Worm (Caenorhabditis elegans) whole organism, L3 larva: ENCODE data around the gene C54E4.12.
A peak's percentile ranks its signal among the peaks of the same experiment; 100 is the strongest.

Experiments
- R02D3.7 ChIP-seq: fragments of 150-350 bp; optimal IDR thresholded peaks from 2 replicates; lab custom pipeline; 2014; ENCODE audit warnings: missing biosample characterization, missing genetic modification characterization
- ZK546.5 ChIP-seq: sonication (generic microtip); optimal IDR thresholded peaks from 2 replicates; lab custom pipeline; 2017; ENCODE audit warnings: missing biosample characterization, missing genetic modification characterization
- aly-2 ChIP-seq: fragments of 150-350 bp; optimal IDR thresholded peaks from 2 replicates; lab custom pipeline; 2014; ENCODE audit warnings: missing biosample characterization, missing genetic modification characterization
- ama-1 ChIP-seq: fragments of 150-350 bp; optimal IDR thresholded peaks from 2 replicates; lab custom pipeline; 2018
- ceh-16 ChIP-seq: sonication (generic microtip); optimal IDR thresholded peaks from 2 replicates; lab custom pipeline; 2017; ENCODE audit warnings: missing biosample characterization, missing genetic modification characterization
- ceh-28 ChIP-seq: fragments of 150-350 bp; optimal IDR thresholded peaks from 2 replicates; lab custom pipeline; 2014; ENCODE audit warnings: missing biosample characterization, missing genetic modification reagents, missing genetic modification characterization
- ceh-82 ChIP-seq: fragments of 150-350 bp; optimal IDR thresholded peaks from 2 replicates; lab custom pipeline; 2014; ENCODE audit warnings: missing biosample characterization, missing genetic modification characterization
- ceh-9 ChIP-seq: sonication (generic microtip); optimal IDR thresholded peaks from 2 replicates; lab custom pipeline; 2018; ENCODE audit warnings: missing biosample characterization, missing genetic modification characterization
- egl-5 ChIP-seq: fragments of 150-350 bp; optimal IDR thresholded peaks from 2 replicates; lab custom pipeline; 2017; ENCODE audit warnings: missing biosample characterization, missing genetic modification reagents, missing genetic modification characterization, inconsistent platforms
- elt-1 ChIP-seq: fragments of 150-350 bp; optimal IDR thresholded peaks from 2 replicates; lab custom pipeline; 2014; ENCODE audit warnings: missing biosample characterization, missing genetic modification characterization
- elt-2 ChIP-seq: sonication (generic microtip); optimal IDR thresholded peaks from 2 replicates; lab custom pipeline; 2016; ENCODE audit warnings: missing genetic modification reagents, mild to moderate bottlenecking, missing genetic modification characterization, missing compliant biosample characterization
- elt-3 ChIP-seq, 3 experiments: fragments of 150-350 bp in 1 of 3; sonication (generic microtip) in 2 of 3; optimal IDR thresholded peaks; 2 replicates in 2 of 3; 4 replicates in 1 of 3; lab custom pipeline; 2014 to 2017; ENCODE audit warnings: missing biosample characterization in 3 of 3, missing genetic modification characterization in 3 of 3
- fkh-10 ChIP-seq: sonication (generic microtip); optimal IDR thresholded peaks from 2 replicates; lab custom pipeline; 2017; ENCODE audit warnings: missing biosample characterization, missing genetic modification reagents, missing genetic modification characterization
- fkh-2 ChIP-seq: fragments of 150-350 bp; optimal IDR thresholded peaks from 2 replicates; lab custom pipeline; 2014; ENCODE audit warnings: missing biosample characterization, missing genetic modification reagents, missing genetic modification characterization
- fos-1 ChIP-seq: fragments of 150-350 bp; optimal IDR thresholded peaks from 2 replicates; lab custom pipeline; 2014; ENCODE audit warnings: missing biosample characterization, missing genetic modification characterization
- hmg-11 ChIP-seq: sonication (generic microtip); optimal IDR thresholded peaks from 2 replicates; lab custom pipeline; 2016; ENCODE audit warnings: missing genetic modification characterization, missing compliant biosample characterization
- jun-1 ChIP-seq: fragments of 150-350 bp; optimal IDR thresholded peaks from 2 replicates; lab custom pipeline; 2014; ENCODE audit warnings: missing biosample characterization, missing genetic modification reagents, missing genetic modification characterization
- lin-15B ChIP-seq: fragments of 150-350 bp; optimal IDR thresholded peaks from 2 replicates; lab custom pipeline; 2014; ENCODE audit warnings: missing biosample characterization, missing genetic modification characterization
- lsy-12 ChIP-seq: sonication (generic microtip); optimal IDR thresholded peaks from 2 replicates; lab custom pipeline; 2016; ENCODE audit warnings: mild to moderate bottlenecking, missing genetic modification characterization, missing compliant biosample characterization
- mdl-1 ChIP-seq: fragments of 150-350 bp; optimal IDR thresholded peaks from 2 replicates; lab custom pipeline; 2014; ENCODE audit warnings: missing biosample characterization, missing genetic modification characterization
- nfya-1 ChIP-seq: sonication (generic microtip); optimal IDR thresholded peaks from 2 replicates; lab custom pipeline; 2017; ENCODE audit warnings: missing genetic modification characterization, mild to moderate bottlenecking, missing compliant biosample characterization, antibody characterized with exemption, moderate library complexity; ENCODE audit not compliant: insufficient read depth
- nhr-23 ChIP-seq: fragments of 150-350 bp; optimal IDR thresholded peaks from 2 replicates; lab custom pipeline; 2014; ENCODE audit warnings: missing biosample characterization, missing genetic modification reagents, missing genetic modification characterization
- nhr-237 ChIP-seq: fragments of 150-350 bp; optimal IDR thresholded peaks from 2 replicates; lab custom pipeline; 2014; ENCODE audit warnings: missing biosample characterization, missing genetic modification characterization
- nhr-25 ChIP-seq: sonication (generic microtip); optimal IDR thresholded peaks from 2 replicates; lab custom pipeline; 2017; ENCODE audit warnings: missing biosample characterization, missing genetic modification characterization
- nhr-28 ChIP-seq: fragments of 150-350 bp; optimal IDR thresholded peaks from 2 replicates; lab custom pipeline; 2014; ENCODE audit warnings: missing biosample characterization, missing genetic modification characterization
- nhr-43 ChIP-seq: sonication (generic microtip); optimal IDR thresholded peaks from 2 replicates; lab custom pipeline; 2016; ENCODE audit warnings: mild to moderate bottlenecking, missing genetic modification characterization, missing compliant biosample characterization; ENCODE audit not compliant: poor library complexity, severe bottlenecking
- nhr-67 ChIP-seq: fragments of 150-350 bp; optimal IDR thresholded peaks from 2 replicates; lab custom pipeline; 2014; ENCODE audit warnings: missing biosample characterization, missing genetic modification characterization
- nhr-76 ChIP-seq: fragments of 150-350 bp; sonication (generic microtip); optimal IDR thresholded peaks from 5 replicates; lab custom pipeline; 2014; ENCODE audit warnings: missing biosample characterization, missing genetic modification characterization
- nhr-77 ChIP-seq: fragments of 150-350 bp; optimal IDR thresholded peaks from 2 replicates; lab custom pipeline; 2014; ENCODE audit warnings: missing biosample characterization, missing genetic modification characterization
- pha-4 ChIP-seq: fragments of 150-350 bp; optimal IDR thresholded peaks from 2 replicates; lab custom pipeline; 2014; ENCODE audit warnings: missing biosample characterization, missing genetic modification reagents, missing genetic modification characterization
- pqm-1 ChIP-seq: fragments of 150-350 bp; optimal IDR thresholded peaks from 2 replicates; lab custom pipeline; 2017; ENCODE audit warnings: missing biosample characterization, missing genetic modification characterization, inconsistent platforms
- sea-2 ChIP-seq: fragments of 150-350 bp; sonication (generic microtip); optimal IDR thresholded peaks from 4 replicates; lab custom pipeline; 2014; ENCODE audit warnings: missing biosample characterization, missing genetic modification reagents, missing genetic modification characterization
- skn-1 ChIP-seq: fragments of 150-350 bp; optimal IDR thresholded peaks from 2 replicates; lab custom pipeline; 2014; ENCODE audit warnings: missing biosample characterization, missing genetic modification characterization
- snpc-4 ChIP-seq: fragments of 150-350 bp; optimal IDR thresholded peaks from 2 replicates; lab custom pipeline; 2014; ENCODE audit warnings: missing biosample characterization, missing genetic modification characterization
- unc-39 ChIP-seq: sonication (generic microtip); optimal IDR thresholded peaks from 4 replicates; lab custom pipeline; 2017; ENCODE audit warnings: missing biosample characterization, missing genetic modification characterization
- unc-62 ChIP-seq: fragments of 150-350 bp; sonication (generic microtip); optimal IDR thresholded peaks from 4 replicates; lab custom pipeline; 2014; ENCODE audit warnings: missing biosample characterization, missing genetic modification reagents, missing genetic modification characterization
- zag-1 ChIP-seq: fragments of 150-350 bp; optimal IDR thresholded peaks from 2 replicates; lab custom pipeline; 2014; ENCODE audit warnings: missing biosample characterization, missing genetic modification characterization

Gene C54E4.12

ce11 chrIV:2117268-2117667 is 23.2 kb downstream of the C54E4.12 start:
- TF ChIP-seq sea-2 (GFP tag; lab: Kevin White, UChicago) (no peak), snpc-4 (tag; lab: Kevin White, UChicago) (no peak), nhr-43 (tag; lab: Kevin White, UChicago) (no peak), nhr-237 (tag; lab: Kevin White, UChicago) (no peak), lsy-12 (no peak), lin-15B (tag; lab: Kevin White, UChicago) (no peak), nhr-67 (tag; lab: Kevin White, UChicago) (no peak), pha-4 (no peak), elt-1 (no peak), nhr-77 (tag; lab: Kevin White, UChicago) (no peak), unc-62 (GFP tag; lab: Kevin White, UChicago) (no peak), mdl-1 (tag; lab: Kevin White, UChicago) (no peak), nfya-1 (no peak), skn-1 (tag; lab: Kevin White, UChicago) (no peak), nhr-23 (tag; lab: Kevin White, UChicago) (no peak), ceh-82 (no peak), nhr-25 (tag; lab: Kevin White, UChicago) (no peak)

ce11 chrIV:2114337-2114736 is 26.1 kb downstream of the C54E4.12 start, which contains the start of gene xbx-4:
Gene xbx-4 (plus strand): TSS chrIV:2114637.
- TF ChIP-seq pha-4 (no peak), ZK546.5 (tag; lab: Kevin White, UChicago) (no peak), unc-62 (GFP tag; lab: Kevin White, UChicago) (no peak), fkh-10 (GFP tag; lab: Kevin White, UChicago) (no peak), pqm-1 (tag; lab: Kevin White, UChicago) (no peak), jun-1 (tag; lab: Kevin White, UChicago) (no peak), elt-2 (tag; lab: Kevin White, UChicago) (no peak)

ce11 chrIV:2113362-2114056 is 26.9 kb downstream of the C54E4.12 start, which contains the start of gene C23H5.8:
Gene C23H5.8 (minus strand): TSS chrIV:2113412.
- no peak for TF ChIP-seq nhr-77 (tag; lab: Kevin White, UChicago)
- no peak for TF ChIP-seq ceh-82
- TF ChIP-seq elt-2 (tag; lab: Kevin White, UChicago) = peak; percentile 54
- no peak for TF ChIP-seq ceh-28
- no peak for TF ChIP-seq unc-39 (tag; lab: Kevin White, UChicago)
- TF ChIP-seq pqm-1 (tag; lab: Kevin White, UChicago) = peak; percentile 28
- TF ChIP-seq nhr-237 (tag; lab: Kevin White, UChicago) = no peak
- TF ChIP-seq, all 47 proteins: peak for 2

ce11 chrIV:2111300-2111874 is 29.1 kb downstream of the C54E4.12 start, which contains the start of gene che-6:
Gene che-6 (minus strand): TSS chrIV:2111408.
- TF ChIP-seq fos-1 = no peak
- no peak for TF ChIP-seq nhr-76
- TF ChIP-seq nhr-43 (tag; lab: Kevin White, UChicago) = no peak
- peak; percentile 52 for TF ChIP-seq elt-2 (tag; lab: Kevin White, UChicago)
- no peak for TF ChIP-seq nhr-25 (tag; lab: Kevin White, UChicago)
- TF ChIP-seq ceh-28 = no peak
- TF ChIP-seq pha-4 = no peak
- TF ChIP-seq, all 47 proteins: peak for 1

ce11 chrIV:2106708-2107107 is 33.7 kb downstream of the C54E4.12 start:
- TF ChIP-seq elt-3 (tag; optimal IDR thresholded peaks at IDR 0.05; lab: Kevin White, UChicago) = no peak
- no peak for TF ChIP-seq nhr-43 (tag; lab: Kevin White, UChicago)
- TF ChIP-seq nhr-76 = no peak
- TF ChIP-seq pha-4 = no peak

- TF ChIP-seq zag-1 (no peak), ama-1 (lab: Kevin White, UChicago) (no peak), ZK546.5 (tag; lab: Kevin White, UChicago) (no peak), ceh-9 (tag; lab: Kevin White, UChicago) (no peak), hmg-11 (tag; lab: Kevin White, UChicago) (no peak), R02D3.7 (no peak), ceh-16 (tag; lab: Kevin White, UChicago) (no peak), nhr-67 (tag; lab: Kevin White, UChicago) (no peak), nhr-28 (tag; lab: Kevin White, UChicago) (no peak), nhr-23 (tag; lab: Kevin White, UChicago) (no peak), pqm-1 (tag; lab: Kevin White, UChicago) (no peak), lsy-12 (no peak), fkh-2 (no peak), mdl-1 (tag; lab: Kevin White, UChicago) (no peak), jun-1 (tag; lab: Kevin White, UChicago) (no peak), aly-2 (no peak), egl-5 (tag; lab: Kevin White, UChicago) (no peak), elt-3 (tag; optimal IDR thresholded peaks at IDR 0.05; lab: Kevin White, UChicago) (no peak)
These were observed 37.6 kb downstream of the C54E4.12 start, which contains the start of gene C23H5.15 for ce11 chrIV:2102793-2103192. Gene C23H5.15 (minus strand): TSS chrIV:2102893.
